In genomic region chrII:2976597-2976996, ce11 we compare ENCODE assay signal across 4 worm cellular contexts.
TF ChIP-seq lines count a peak whose summit lies in the region.

TSS of gene nhr-88 (plus strand) at chrII:2976639.

TF ChIP-seq in whole organism, L1 larva, 84 proteins besides CTCF, POLR2A, EP300 and RAD21 (continued from another document):
- TF ChIP-seq nhr-28 (tag; optimal IDR thresholded peaks at IDR 0.05; lab: Kevin White, UChicago): no peak
- TF ChIP-seq tbx-2 (tag; optimal IDR thresholded peaks at IDR 0.05; lab: Kevin White, UChicago): peak; percentile 20
- peak in 1 of 2 experiments; percentile 42 for TF ChIP-seq lsy-2 (tag; optimal IDR thresholded peaks at IDR 0.05; lab: Kevin White, UChicago)
- peak; percentile 36 for TF ChIP-seq nhr-47 (tag; optimal IDR thresholded peaks at IDR 0.05; lab: Kevin White, UChicago)
- peak; percentile 60 for TF ChIP-seq fkh-8 (tag; optimal IDR thresholded peaks at IDR 0.05; lab: Kevin White, UChicago)
- TF ChIP-seq nhr-71 (tag; optimal IDR thresholded peaks at IDR 0.05; lab: Kevin White, UChicago): peak; percentile 41
- TF ChIP-seq unc-86 (tag; optimal IDR thresholded peaks at IDR 0.05; lab: Kevin White, UChicago): peak; percentile 32
- no peak for TF ChIP-seq nhr-20 (tag; optimal IDR thresholded peaks at IDR 0.05; lab: Kevin White, UChicago)

TF ChIP-seq in whole organism, L2 larva, 48 proteins besides CTCF, POLR2A, EP300 and RAD21 (continued from another document):
- TF ChIP-seq crh-2 (tag; optimal IDR thresholded peaks at IDR 0.05; lab: Kevin White, UChicago): peak; percentile 27
- peak; percentile 56 for TF ChIP-seq zag-1 (tag; optimal IDR thresholded peaks at IDR 0.05; lab: Kevin White, UChicago)
- peak; percentile 31 for TF ChIP-seq sma-9 (GFP tag; optimal IDR thresholded peaks at IDR 0.05; lab: Kevin White, UChicago)
- no peak for TF ChIP-seq sma-9 (tag; optimal IDR thresholded peaks at IDR 0.05; lab: Kevin White, UChicago)
- no peak for TF ChIP-seq sma-3 (GFP tag; optimal IDR thresholded peaks at IDR 0.05; lab: Kevin White, UChicago)
- TF ChIP-seq F13H6.1 (tag; optimal IDR thresholded peaks at IDR 0.05; lab: Kevin White, UChicago): peak; percentile 11
- TF ChIP-seq peb-1 (tag; optimal IDR thresholded peaks at IDR 0.05; lab: Kevin White, UChicago): no peak
- TF ChIP-seq nhr-23 (tag; optimal IDR thresholded peaks at IDR 0.05; lab: Kevin White, UChicago): no peak
- no peak for TF ChIP-seq snpc-4 (tag; optimal IDR thresholded peaks at IDR 0.05; lab: Kevin White, UChicago)
- peak; percentile 53 for TF ChIP-seq lin-11 (tag; optimal IDR thresholded peaks at IDR 0.05; lab: Kevin White, UChicago)

TF ChIP-seq in whole organism, L4 larva, 104 proteins besides CTCF, POLR2A, EP300 and RAD21 (continued from another document):
- no peak for TF ChIP-seq jun-1 (tag; optimal IDR thresholded peaks at IDR 0.05; lab: Kevin White, UChicago)
- TF ChIP-seq daf-8 (GFP tag; IDR thresholded peaks at IDR 0.05; lab: Robert Waterston, UW): no peak
- TF ChIP-seq nhr-111 (GFP tag; optimal IDR thresholded peaks at IDR 0.05; lab: Kevin White, UChicago): no peak
- no peak for TF ChIP-seq F49E8.2 (tag; optimal IDR thresholded peaks at IDR 0.05; lab: Kevin White, UChicago; ENCODE audit: borderline replicate concordance)
- TF ChIP-seq ceh-82 (tag; optimal IDR thresholded peaks at IDR 0.05; lab: Kevin White, UChicago): no peak
- peak; percentile 39 for TF ChIP-seq rbr-2 (tag; optimal IDR thresholded peaks at IDR 0.05; lab: Kevin White, UChicago)
- TF ChIP-seq snpc-1.2 (GFP tag; IDR thresholded peaks at IDR 0.05; lab: Robert Waterston, UW): no peak
- TF ChIP-seq mdt-29 (GFP tag; IDR thresholded peaks at IDR 0.05; lab: Robert Waterston, UW): 0 out of 2 replicates have a peak, but pooled peaks have one; percentile 14
- TF ChIP-seq fos-1 (tag; optimal IDR thresholded peaks at IDR 0.05; lab: Kevin White, UChicago): no peak
- TF ChIP-seq unc-130 (GFP tag; optimal IDR thresholded peaks at IDR 0.05; lab: Kevin White, UChicago): no peak
- no peak for TF ChIP-seq ceh-28 (tag; optimal IDR thresholded peaks at IDR 0.05; lab: Kevin White, UChicago)
- TF ChIP-seq mxl-3 (GFP tag; optimal IDR thresholded peaks at IDR 0.05; lab: Kevin White, UChicago): no peak
- TF ChIP-seq spr-3 (GFP tag; optimal IDR thresholded peaks at IDR 0.05; lab: Kevin White, UChicago): peak; percentile 8
- 0 out of 2 replicates have a peak, but pooled peaks have one; percentile 45 for TF ChIP-seq ctbp-1 (GFP tag; IDR thresholded peaks at IDR 0.05; lab: Robert Waterston, UW)
- no peak for TF ChIP-seq mxl-2 (GFP tag; conservative IDR thresholded peaks at IDR 0.05; lab: Robert Waterston, UW)
- TF ChIP-seq lin-15B (tag; optimal IDR thresholded peaks at IDR 0.05; lab: Kevin White, UChicago): no peak
- TF ChIP-seq pqm-1 (tag; optimal IDR thresholded peaks at IDR 0.05; lab: Kevin White, UChicago): no peak
- TF ChIP-seq set-16 (GFP tag; IDR thresholded peaks at IDR 0.05; lab: Robert Waterston, UW): peak; percentile 13; the same call in 1 of the 2 replicates
- peak; percentile 43; the same call in 1 of the 2 replicates for TF ChIP-seq T26A8.4 (GFP tag; IDR thresholded peaks at IDR 0.05; lab: Robert Waterston, UW)
- TF ChIP-seq egl-43 (GFP tag; IDR thresholded peaks at IDR 0.05; lab: Robert Waterston, UW): 0 out of 2 replicates have a peak, but pooled peaks have one; percentile 70
- TF ChIP-seq ceh-20 (GFP tag; IDR thresholded peaks at IDR 0.05; lab: Robert Waterston, UW): peak; percentile 26; the same call in 1 of the 2 replicates
- peak; percentile 62 for TF ChIP-seq ama-1 (optimal IDR thresholded peaks at IDR 0.05; lab: Kevin White, UChicago)
- TF ChIP-seq hif-1 (tag; optimal IDR thresholded peaks at IDR 0.05; lab: Kevin White, UChicago): no peak
- no peak for TF ChIP-seq zip-2 (tag; optimal IDR thresholded peaks at IDR 0.05; lab: Kevin White, UChicago)
- TF ChIP-seq daf-16 (GFP tag; optimal IDR thresholded peaks at IDR 0.05; lab: Kevin White, UChicago): no peak
- no peak for TF ChIP-seq daf-16 (tag; optimal IDR thresholded peaks at IDR 0.05; lab: Kevin White, UChicago)
- TF ChIP-seq nhr-42 (GFP tag; IDR thresholded peaks at IDR 0.05; lab: Robert Waterston, UW): 0 out of 2 replicates have a peak, but pooled peaks have one; percentile 9
- peak; percentile 47 for TF ChIP-seq sdz-12 (GFP tag; optimal IDR thresholded peaks at IDR 0.05; lab: Kevin White, UChicago)
- TF ChIP-seq hlh-30 (tag; optimal IDR thresholded peaks at IDR 0.05; lab: Kevin White, UChicago; ENCODE audit: insufficient read depth): peak; percentile 56
TF ChIP-seq in whole organism, L4 larva: peak in this region for 22.

TF ChIP-seq in whole organism, young adult, 124 proteins besides CTCF, POLR2A, EP300 and RAD21 (continued from another document):
- TF ChIP-seq repo-1 (tag; optimal IDR thresholded peaks at IDR 0.05; lab: Kevin White, UChicago): no peak
- no peak for TF ChIP-seq ekl-4 (GFP tag; IDR thresholded peaks at IDR 0.05; lab: Robert Waterston, UW)
- no peak for TF ChIP-seq T26A5.8 (tag; optimal IDR thresholded peaks at IDR 0.05; lab: Kevin White, UChicago)
- no peak for TF ChIP-seq nfya-2 (GFP tag; IDR thresholded peaks at IDR 0.05; lab: Robert Waterston, UW)
- TF ChIP-seq bed-1 (GFP tag; IDR thresholded peaks at IDR 0.05; lab: Robert Waterston, UW): no peak
- no peak for TF ChIP-seq hlh-12 (tag; optimal IDR thresholded peaks at IDR 0.05; lab: Kevin White, UChicago)
- no peak for TF ChIP-seq snpc-3.4 (tag; optimal IDR thresholded peaks at IDR 0.05; lab: Kevin White, UChicago)
- TF ChIP-seq rcor-1 (GFP tag; IDR thresholded peaks at IDR 0.05; lab: Robert Waterston, UW): no peak
- TF ChIP-seq K12H6.12 (tag; optimal IDR thresholded peaks at IDR 0.05; lab: Kevin White, UChicago): peak; percentile 20
- TF ChIP-seq ceh-100 (GFP tag; IDR thresholded peaks at IDR 0.05; lab: Robert Waterston, UW): no peak
- no peak for TF ChIP-seq ztf-28 (GFP tag; IDR thresholded peaks at IDR 0.05; lab: Robert Waterston, UW)
- TF ChIP-seq hrde-1 (tag; optimal IDR thresholded peaks at IDR 0.05; lab: Kevin White, UChicago; ENCODE audit: borderline replicate concordance): no peak
- TF ChIP-seq ZK185.1 (tag; optimal IDR thresholded peaks at IDR 0.05; lab: Kevin White, UChicago; ENCODE audit: poor library complexity, severe bottlenecking): no peak
- TF ChIP-seq tbx-9 (tag; optimal IDR thresholded peaks at IDR 0.05; lab: Kevin White, UChicago; ENCODE audit: borderline replicate concordance): no peak
- TF ChIP-seq gei-17 (GFP tag; optimal IDR thresholded peaks at IDR 0.05; lab: Kevin White, UChicago): no peak
- TF ChIP-seq atf-7 (tag; optimal IDR thresholded peaks at IDR 0.05; lab: Kevin White, UChicago): peak; percentile 16
- no peak for TF ChIP-seq lir-1 (GFP tag; conservative IDR thresholded peaks at IDR 0.05; lab: Robert Waterston, UW)
